Fruit fly (Drosophila melanogaster) whole organism, wandering third instar larva: ENCODE data around the gene CG34175.

Experiments used
- CG32264 ChIP-seq: fragments of 200-800 bp; sonication (Bioruptor generic); optimal IDR thresholded peaks from 2 replicates; lab custom pipeline; 2016; ENCODE audit warnings: missing biosample characterization, missing genetic modification characterization
- CG9705 ChIP-seq: fragments of 200-800 bp; sonication (Bioruptor generic); optimal IDR thresholded peaks from 2 replicates; lab custom pipeline; 2018; ENCODE audit warnings: missing biosample characterization, mild to moderate bottlenecking, missing genetic modification characterization
- Dif ChIP-seq: fragments of 200-275, 200-300 bp; sonication (Bioruptor generic); optimal IDR thresholded peaks from 2 replicates; lab custom pipeline; 2018; ENCODE audit warnings: missing biosample characterization, missing genetic modification characterization; ENCODE audit not compliant: partially characterized antibody
- HLH106 ChIP-seq: fragments of 200-800 bp; optimal IDR thresholded peaks from 3 replicates; lab custom pipeline; 2019; ENCODE audit warnings: missing biosample characterization, mild to moderate bottlenecking, missing genetic modification characterization, moderate library complexity
- Hnf4 ChIP-seq: fragments of 200-800 bp; sonication (Bioruptor generic); optimal IDR thresholded peaks from 2 replicates; lab custom pipeline; 2016; ENCODE audit warnings: missing biosample characterization, mild to moderate bottlenecking, missing genetic modification characterization
- Hr78 ChIP-seq: fragments of >200 bp; optimal IDR thresholded peaks from 2 replicates; lab custom pipeline; 2017; ENCODE audit warnings: missing biosample characterization, missing genetic modification characterization
- Hr83 ChIP-seq: fragments of 200-300 bp; sonication (Bioruptor generic); optimal IDR thresholded peaks from 2 replicates; lab custom pipeline; 2016; ENCODE audit warnings: missing biosample characterization, mild to moderate bottlenecking, missing genetic modification characterization, moderate library complexity; ENCODE audit not compliant: poor library complexity, severe bottlenecking
- Jra ChIP-seq: sonication (Bioruptor generic); optimal IDR thresholded peaks from 2 replicates; lab custom pipeline; 2016; ENCODE audit warnings: missing biosample characterization, missing genetic modification characterization
- Myc ChIP-seq: fragments of >200 bp; optimal IDR thresholded peaks from 2 replicates; lab custom pipeline; 2017
- N ChIP-seq: fragments of >200 bp; optimal IDR thresholded peaks from 2 replicates; lab custom pipeline; 2018; ENCODE audit warnings: missing biosample characterization, missing external identifiers, missing genetic modification characterization
- Rel ChIP-seq, 2 experiments: fragments of 200-800 bp; sonication (Bioruptor generic) in 1 of 2; optimal IDR thresholded peaks; 2 replicates in 1 of 2; 3 replicates in 1 of 2; lab custom pipeline; 2016 to 2019; ENCODE audit warnings: mild to moderate bottlenecking in 2 of 2, missing biosample characterization in 2 of 2, missing genetic modification characterization in 2 of 2, moderate library complexity in 1 of 2
- Sp1 ChIP-seq: fragments of 200-800 bp; sonication (Bioruptor generic); optimal IDR thresholded peaks from 3 replicates; lab custom pipeline; 2019; ENCODE audit warnings: missing biosample characterization, mild to moderate bottlenecking, missing genetic modification characterization, moderate library complexity
- br ChIP-seq: fragments of 200-800 bp; sonication (Bioruptor generic); optimal IDR thresholded peaks from 2 replicates; lab custom pipeline; 2016; ENCODE audit warnings: missing biosample characterization, missing genetic modification characterization
- brk ChIP-seq: fragments of 200-800 bp; sonication (Bioruptor generic); optimal IDR thresholded peaks from 2 replicates; lab custom pipeline; 2016; ENCODE audit warnings: missing biosample characterization, mild to moderate bottlenecking, missing genetic modification characterization
- dl ChIP-seq, 2 experiments: fragments of 175-275, 200-275 bp in 1 of 2; fragments of 200-275 bp in 1 of 2; sonication (Bioruptor generic); optimal IDR thresholded peaks; lab custom pipeline; 2018; ENCODE audit warnings: mild to moderate bottlenecking in 2 of 2, missing biosample characterization in 2 of 2, missing genetic modification characterization in 2 of 2, moderate library complexity in 2 of 2; ENCODE audit not compliant: partially characterized antibody in 2 of 2, insufficient read depth in 1 of 2
- dmrt93B ChIP-seq: fragments of 200-800 bp; sonication (Bioruptor generic); optimal IDR thresholded peaks from 2 replicates; lab custom pipeline; 2018; ENCODE audit warnings: missing biosample characterization, mild to moderate bottlenecking, missing genetic modification characterization
- dsf ChIP-seq: sonication (Bioruptor generic); optimal IDR thresholded peaks from 2 replicates; lab custom pipeline; 2016; ENCODE audit warnings: missing biosample characterization, missing genetic modification characterization, borderline replicate concordance
- ey ChIP-seq: fragments of 200-800 bp; sonication (Bioruptor generic); optimal IDR thresholded peaks from 2 replicates; lab custom pipeline; 2016; ENCODE audit warnings: missing biosample characterization, missing genetic modification characterization
- foxo ChIP-seq, 2 experiments: fragments of 200-800 bp; sonication (Bioruptor generic); optimal IDR thresholded peaks; 2 replicates in 1 of 2; 3 replicates in 1 of 2; lab custom pipeline; 2016 to 2017; ENCODE audit warnings: missing biosample characterization in 2 of 2, missing genetic modification characterization in 2 of 2
- fru ChIP-seq: fragments of 200-800 bp; sonication (Bioruptor generic); optimal IDR thresholded peaks from 3 replicates; lab custom pipeline; 2016; ENCODE audit warnings: missing biosample characterization, mild to moderate bottlenecking, missing genetic modification characterization
- h ChIP-seq: fragments of 200-800 bp; sonication (Bioruptor generic); optimal IDR thresholded peaks from 3 replicates; lab custom pipeline; 2016; ENCODE audit warnings: missing biosample characterization, mild to moderate bottlenecking, missing genetic modification characterization
- jim ChIP-seq: fragments of 175-275, 200-325 bp; sonication (Bioruptor generic); optimal IDR thresholded peaks from 2 replicates; lab custom pipeline; 2016; ENCODE audit warnings: missing biosample characterization, mild to moderate bottlenecking, missing genetic modification characterization
- lola ChIP-seq: fragments of >200 bp; optimal IDR thresholded peaks from 2 replicates; lab custom pipeline; 2017; ENCODE audit warnings: missing biosample characterization, missing genetic modification characterization
- pan ChIP-seq: fragments of >200 bp; optimal IDR thresholded peaks from 2 replicates; lab custom pipeline; 2017
- psq ChIP-seq: fragments of 200-800 bp; sonication (Bioruptor generic); optimal IDR thresholded peaks from 3 replicates; lab custom pipeline; 2017; ENCODE audit warnings: missing biosample characterization, mild to moderate bottlenecking, missing genetic modification characterization, moderate library complexity
- rgr ChIP-seq: fragments of 200-800 bp; sonication (Bioruptor generic); optimal IDR thresholded peaks from 3 replicates; lab custom pipeline; 2016; ENCODE audit warnings: missing biosample characterization, mild to moderate bottlenecking, missing genetic modification characterization
- sage ChIP-seq: fragments of 200-800 bp; sonication (Bioruptor generic); optimal IDR thresholded peaks from 2 replicates; lab custom pipeline; 2016; ENCODE audit warnings: missing biosample characterization, mild to moderate bottlenecking, missing genetic modification characterization
- sv ChIP-seq: fragments of 200-800 bp; sonication (Bioruptor generic); optimal IDR thresholded peaks from 3 replicates; lab custom pipeline; 2016; ENCODE audit warnings: missing biosample characterization, missing genetic modification characterization
- tai ChIP-seq: sonication (Bioruptor generic); optimal IDR thresholded peaks from 2 replicates; lab custom pipeline; 2016; ENCODE audit warnings: missing biosample characterization, missing genetic modification characterization
- usp ChIP-seq: fragments of >200 bp; optimal IDR thresholded peaks from 2 replicates; lab custom pipeline; 2017; ENCODE audit warnings: missing biosample characterization, missing genetic modification characterization
- woc ChIP-seq: sonication (Bioruptor generic); optimal IDR thresholded peaks from 2 replicates; lab custom pipeline; 2016; ENCODE audit warnings: missing biosample characterization, mild to moderate bottlenecking, missing genetic modification characterization

The CG34175 gene

DNA sequence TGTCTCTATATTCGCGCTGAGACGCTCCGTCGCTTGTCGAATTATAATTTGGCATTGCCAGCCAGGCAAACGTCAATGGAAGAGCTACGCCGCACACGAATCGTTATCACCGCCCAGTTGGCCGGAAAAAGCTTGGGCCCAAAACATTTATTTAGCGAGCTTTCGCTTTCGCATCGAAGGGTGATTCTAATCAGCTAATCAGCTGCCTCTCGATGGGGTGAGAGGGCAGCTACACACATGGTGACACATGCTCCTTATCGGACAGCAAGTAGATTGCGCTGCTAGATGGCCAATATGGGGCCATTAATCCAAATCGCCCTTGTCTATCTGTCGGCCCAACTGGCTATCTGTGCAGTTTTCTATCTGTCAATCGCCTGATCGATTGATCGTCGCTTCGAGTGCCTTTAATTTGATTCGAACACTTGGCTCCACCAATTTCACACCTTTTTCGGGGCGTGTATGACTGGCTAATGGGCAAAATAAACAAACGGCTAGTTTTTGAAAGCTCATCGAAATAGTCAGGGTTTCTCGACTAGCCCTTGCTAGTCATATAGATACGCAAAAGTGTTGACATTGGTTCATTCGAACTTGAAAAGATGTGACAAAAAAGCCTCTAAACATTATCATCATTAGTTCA lies 31.7 kb upstream of the CG34175 start:
- no peak for TF ChIP-seq dsf (GFP tag; lab: Kevin White, UChicago)
- TF ChIP-seq sage: no peak
- TF ChIP-seq rgr (GFP tag; lab: Kevin White, UChicago): no peak
- no peak for TF ChIP-seq Rel (GFP tag; optimal IDR thresholded peaks at IDR 0.05; lab: Kevin White, UChicago)
- TF ChIP-seq Rel (tag; optimal IDR thresholded peaks at IDR 0.05; lab: Kevin White, UChicago): peak; percentile 1
- peak; percentile 35 for TF ChIP-seq h (GFP tag; lab: Kevin White, UChicago)
- no peak for TF ChIP-seq fru
- no peak for TF ChIP-seq dmrt93B
- TF ChIP-seq, all 38 proteins: peak for 2

dm6 chr2L:3368425-3368824 lies 29.4 kb upstream of the CG34175 start:
- TF ChIP-seq Myc (lab: Kevin White, UChicago) (no peak), CG32264 (GFP tag; lab: Kevin White, UChicago) (no peak), dsf (GFP tag; lab: Kevin White, UChicago) (no peak), foxo (GFP tag; optimal IDR thresholded peaks at IDR 0.05; lab: Kevin White, UChicago) (no peak), Jra (no peak), HLH106 (tag; lab: Kevin White, UChicago) (no peak), pan (no peak), lola (GFP tag; lab: Kevin White, UChicago) (no peak), jim (GFP tag; lab: Kevin White, UChicago) (no peak), N (GFP tag; lab: Kevin White, UChicago) (no peak), Hr78 (GFP tag; lab: Kevin White, UChicago) (no peak), Hr83 (no peak), Dif (GFP tag; lab: Kevin White, UChicago) (no peak), usp (GFP tag; lab: Kevin White, UChicago) (no peak), Sp1 (GFP tag; lab: Kevin White, UChicago) (no peak), CG9705 (GFP tag; lab: Kevin White, UChicago) (no peak), sv (GFP tag; lab: Kevin White, UChicago) (no peak), dl (GFP tag; optimal IDR thresholded peaks at IDR 0.05; lab: Kevin White, UChicago; ENCODE audit: insufficient read depth in 1 of 2, partially characterized antibody in 2 of 2) (no peak), br (GFP tag; lab: Kevin White, UChicago) (no peak), brk (GFP tag; lab: Kevin White, UChicago) (no peak)

dm6 chr2L:3369083-3369653 lies 28.7 kb upstream of the CG34175 start:
- TF ChIP-seq Rel (GFP tag; optimal IDR thresholded peaks at IDR 0.05; lab: Kevin White, UChicago) (no peak), Rel (tag; optimal IDR thresholded peaks at IDR 0.05; lab: Kevin White, UChicago) (peak; percentile 77), br (GFP tag; lab: Kevin White, UChicago) (no peak), h (GFP tag; lab: Kevin White, UChicago) (peak; percentile 50), fru (peak; percentile 12), Sp1 (GFP tag; lab: Kevin White, UChicago) (peak; percentile 18)

DNA sequence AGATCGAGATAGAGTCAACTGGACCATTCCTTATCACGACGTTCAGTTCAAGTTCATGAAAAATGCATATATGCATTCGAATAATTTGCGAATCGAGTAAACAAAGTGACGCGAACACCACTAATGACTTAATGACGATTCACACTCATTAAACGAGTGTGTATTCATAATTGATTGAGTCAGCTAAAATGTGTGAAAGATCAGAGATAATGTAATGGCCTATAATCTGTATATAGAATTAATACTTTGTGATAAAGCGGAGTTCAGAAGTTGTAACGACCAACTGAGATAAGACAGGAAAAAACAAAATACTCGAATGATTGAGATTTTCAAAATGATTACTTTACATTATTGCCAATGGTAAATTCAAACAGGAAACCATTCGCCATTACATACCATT lies 28.0 kb upstream of the CG34175 start:
- TF ChIP-seq Hnf4 (GFP tag; lab: Kevin White, UChicago): no peak
- TF ChIP-seq h (GFP tag; lab: Kevin White, UChicago): no peak
- no peak for TF ChIP-seq ey
- no peak for TF ChIP-seq lola (GFP tag; lab: Kevin White, UChicago)
- no peak for TF ChIP-seq jim (GFP tag; lab: Kevin White, UChicago)
- no peak for TF ChIP-seq tai
- TF ChIP-seq Rel (GFP tag; optimal IDR thresholded peaks at IDR 0.05; lab: Kevin White, UChicago): no peak
- TF ChIP-seq Rel (tag; optimal IDR thresholded peaks at IDR 0.05; lab: Kevin White, UChicago): no peak
- no peak for TF ChIP-seq rgr (GFP tag; lab: Kevin White, UChicago)
- no peak for TF ChIP-seq Hr83

DNA sequence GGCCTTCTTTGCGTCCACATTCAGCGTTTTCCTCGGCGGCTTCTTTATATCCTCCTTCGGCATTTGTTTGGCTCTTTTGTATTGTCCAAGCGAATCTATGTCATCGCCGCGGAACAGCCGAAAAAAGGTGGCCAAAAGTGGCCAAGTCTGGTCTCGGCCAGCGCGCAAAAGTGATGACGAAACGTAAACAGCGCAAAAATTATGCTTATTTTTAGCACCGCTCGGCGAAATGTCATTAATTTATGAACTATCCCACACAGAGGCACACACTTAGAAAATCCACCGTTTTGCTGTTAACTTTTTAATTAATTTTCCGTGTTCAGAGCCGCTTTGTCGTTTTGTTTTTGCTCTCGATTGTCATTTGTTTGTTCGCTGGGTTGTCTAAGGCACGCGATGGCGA lies 26.9 kb upstream of the CG34175 start:
- no peak for TF ChIP-seq woc (GFP tag; lab: Kevin White, UChicago)
- no peak for TF ChIP-seq psq (GFP tag; lab: Kevin White, UChicago)
- no peak for TF ChIP-seq brk (GFP tag; lab: Kevin White, UChicago)
- TF ChIP-seq dsf (GFP tag; lab: Kevin White, UChicago): no peak
